Worm (Caenorhabditis elegans) whole organism, mixed stage, embryonic: ENCODE data around the gene magu-4.

Source experiments
- M03D4.4 ChIP-seq: sonication (generic microtip); optimal IDR thresholded peaks from 2 replicates; lab custom pipeline; 2017; ENCODE audit warnings: mild to moderate bottlenecking, missing genetic modification characterization, missing compliant biosample characterization
- bed-3 ChIP-seq: fragments of 200-800 bp; sonication (Bioruptor generic); optimal IDR thresholded peaks from 3 replicates; lab custom pipeline; 2018; ENCODE audit warnings: mild to moderate bottlenecking, missing genetic modification characterization, moderate library complexity, missing compliant biosample characterization
- blmp-1 ChIP-seq: fragments of 150-350 bp; optimal IDR thresholded peaks from 2 replicates; lab custom pipeline; 2014; ENCODE audit warnings: missing biosample characterization, missing genetic modification characterization
- ceh-39 ChIP-seq: fragments of 150-350 bp; optimal IDR thresholded peaks from 2 replicates; lab custom pipeline; 2014; ENCODE audit warnings: missing biosample characterization, missing genetic modification characterization
- ceh-43 ChIP-seq: fragments of 200-800 bp; sonication (Bioruptor generic); optimal IDR thresholded peaks from 2 replicates; lab custom pipeline; 2018; ENCODE audit warnings: mild to moderate bottlenecking, missing genetic modification characterization, moderate library complexity, missing compliant biosample characterization
- ceh-83 ChIP-seq: fragments of 200-800 bp; sonication (Bioruptor generic); optimal IDR thresholded peaks from 2 replicates; lab custom pipeline; 2018; ENCODE audit warnings: mild to moderate bottlenecking, missing genetic modification characterization, missing compliant biosample characterization
- ces-1 ChIP-seq: fragments of 150-350 bp; optimal IDR thresholded peaks from 2 replicates; lab custom pipeline; 2014; ENCODE audit warnings: missing biosample characterization, missing genetic modification reagents, missing genetic modification characterization
- cnd-1 ChIP-seq: fragments of 200-800 bp; sonication (Bioruptor generic); optimal IDR thresholded peaks from 2 replicates; lab custom pipeline; 2018; ENCODE audit warnings: mild to moderate bottlenecking, missing genetic modification characterization, missing compliant biosample characterization
- drap-1 ChIP-seq: fragments of 200-800 bp; sonication (Bioruptor generic); optimal IDR thresholded peaks from 3 replicates; lab custom pipeline; 2018; ENCODE audit warnings: mild to moderate bottlenecking, missing genetic modification characterization, missing compliant biosample characterization
- elt-1 ChIP-seq: sonication (generic microtip); optimal IDR thresholded peaks from 2 replicates; lab custom pipeline; 2017; ENCODE audit warnings: missing genetic modification characterization, mild to moderate bottlenecking, missing compliant biosample characterization, antibody characterized with exemption, moderate library complexity, borderline replicate concordance; ENCODE audit not compliant: insufficient read depth
- flh-1 ChIP-seq: fragments of 200-800 bp; sonication (Bioruptor generic); optimal IDR thresholded peaks from 2 replicates; lab custom pipeline; 2018; ENCODE audit warnings: mild to moderate bottlenecking, missing genetic modification characterization, moderate library complexity, missing compliant biosample characterization
- ham-2 ChIP-seq: fragments of 200-800 bp; sonication (Bioruptor generic); optimal IDR thresholded peaks from 2 replicates; lab custom pipeline; 2018; ENCODE audit warnings: mild to moderate bottlenecking, missing genetic modification characterization, missing compliant biosample characterization
- hlh-1 ChIP-seq: fragments of 150-350 bp; optimal IDR thresholded peaks from 2 replicates; lab custom pipeline; 2014; ENCODE audit warnings: missing biosample characterization, missing genetic modification reagents, missing genetic modification characterization
- lin-13 ChIP-seq: fragments of 150-350 bp; optimal IDR thresholded peaks from 2 replicates; lab custom pipeline; 2014; ENCODE audit warnings: missing biosample characterization, missing genetic modification characterization
- lin-32 ChIP-seq: fragments of 200-800 bp; sonication (Bioruptor generic); optimal IDR thresholded peaks from 2 replicates; lab custom pipeline; 2018; ENCODE audit warnings: mild to moderate bottlenecking, missing genetic modification characterization, missing compliant biosample characterization
- lsy-2 ChIP-seq: fragments of 150-350 bp; optimal IDR thresholded peaks from 2 replicates; lab custom pipeline; 2014; ENCODE audit warnings: missing biosample characterization, missing genetic modification characterization
- mep-1 ChIP-seq: fragments of 150-350 bp; optimal IDR thresholded peaks from 2 replicates; lab custom pipeline; 2017; ENCODE audit warnings: missing biosample characterization, missing genetic modification reagents, missing genetic modification characterization, inconsistent platforms
- mls-2 ChIP-seq: sonication (generic microtip); optimal IDR thresholded peaks from 2 replicates; lab custom pipeline; 2016; ENCODE audit warnings: mild to moderate bottlenecking, missing genetic modification characterization, moderate library complexity, missing compliant biosample characterization
- nhr-12 ChIP-seq: fragments of 150-350 bp; optimal IDR thresholded peaks from 2 replicates; lab custom pipeline; 2014; ENCODE audit warnings: missing biosample characterization, missing genetic modification characterization
- nhr-2 ChIP-seq: fragments of 150-350 bp; optimal IDR thresholded peaks from 2 replicates; lab custom pipeline; 2014; ENCODE audit warnings: missing biosample characterization, missing genetic modification characterization
- nhr-28 ChIP-seq: fragments of 150-350 bp; optimal IDR thresholded peaks from 2 replicates; lab custom pipeline; 2014; ENCODE audit warnings: missing biosample characterization, missing genetic modification characterization
- pha-4 ChIP-seq: fragments of 150-350 bp; optimal IDR thresholded peaks from 2 replicates; lab custom pipeline; 2018; ENCODE audit warnings: missing biosample characterization, missing genetic modification reagents, missing genetic modification characterization
- sem-2 ChIP-seq: fragments of 200-800 bp; sonication (Bioruptor generic); optimal IDR thresholded peaks from 2 replicates; lab custom pipeline; 2018; ENCODE audit warnings: mild to moderate bottlenecking, missing genetic modification characterization, missing compliant biosample characterization
- snpc-4 ChIP-seq: fragments of 150-350 bp; optimal IDR thresholded peaks from 2 replicates; lab custom pipeline; 2014; ENCODE audit warnings: missing biosample characterization, missing genetic modification characterization
- sptf-1 ChIP-seq: sonication (generic microtip); optimal IDR thresholded peaks from 2 replicates; lab custom pipeline; 2017; ENCODE audit warnings: mild to moderate bottlenecking, missing genetic modification characterization, moderate library complexity, missing compliant biosample characterization
- unc-39 ChIP-seq: fragments of 150-350 bp; optimal IDR thresholded peaks from 2 replicates; lab custom pipeline; 2014; ENCODE audit warnings: missing biosample characterization, missing genetic modification characterization
- unc-62 ChIP-seq: fragments of 150-350 bp; optimal IDR thresholded peaks from 2 replicates; lab custom pipeline; 2014; ENCODE audit warnings: missing biosample characterization, missing genetic modification reagents, missing genetic modification characterization
- zip-8 ChIP-seq: fragments of 150-350 bp; optimal IDR thresholded peaks from 2 replicates; lab custom pipeline; 2014; ENCODE audit warnings: missing biosample characterization, missing genetic modification characterization
- ztf-11 ChIP-seq: fragments of 150-350 bp; optimal IDR thresholded peaks from 2 replicates; lab custom pipeline; 2014; ENCODE audit warnings: missing biosample characterization, missing genetic modification characterization

Gene magu-4

DNA sequence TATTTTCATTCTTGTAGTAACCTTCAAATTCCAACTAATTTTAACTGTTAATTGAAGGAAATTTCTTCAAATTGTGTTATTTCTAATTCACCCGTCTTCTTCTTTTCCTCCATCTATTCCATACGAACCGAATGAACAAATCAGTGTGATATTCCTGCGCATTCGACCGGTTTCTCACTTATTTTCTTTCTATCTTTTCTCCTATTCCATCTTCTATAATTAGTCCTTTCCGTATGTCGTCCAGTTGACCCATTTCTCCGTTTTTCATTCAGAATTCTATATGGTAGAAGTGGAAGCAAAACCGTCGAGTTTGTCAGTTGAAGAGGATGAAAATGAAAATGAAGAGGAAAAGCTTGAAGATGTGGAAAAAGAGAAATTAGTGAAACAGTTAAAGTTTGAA is at the start of gene magu-4:
Gene magu-4 (plus strand): TSS at position 218 of the 400 bp plus-strand sequence.
- no peak for TF ChIP-seq nhr-12 (tag; lab: Kevin White, UChicago)
- no peak for TF ChIP-seq mls-2 (tag; lab: Kevin White, UChicago)
- TF ChIP-seq unc-39, result no peak
- TF ChIP-seq mep-1, result no peak
- TF ChIP-seq bed-3 (GFP tag; lab: Kevin White, UChicago), result no peak
- no peak for TF ChIP-seq sem-2
- no peak for TF ChIP-seq flh-1 (GFP tag; lab: Kevin White, UChicago)
- TF ChIP-seq elt-1 (tag; lab: Kevin White, UChicago), result no peak
- no peak for TF ChIP-seq nhr-28 (tag; lab: Kevin White, UChicago)
- no peak for TF ChIP-seq ceh-83 (GFP tag; lab: Kevin White, UChicago)
- TF ChIP-seq snpc-4 (tag; lab: Kevin White, UChicago), result no peak
- TF ChIP-seq drap-1 (GFP tag; lab: Kevin White, UChicago), result no peak

DNA sequence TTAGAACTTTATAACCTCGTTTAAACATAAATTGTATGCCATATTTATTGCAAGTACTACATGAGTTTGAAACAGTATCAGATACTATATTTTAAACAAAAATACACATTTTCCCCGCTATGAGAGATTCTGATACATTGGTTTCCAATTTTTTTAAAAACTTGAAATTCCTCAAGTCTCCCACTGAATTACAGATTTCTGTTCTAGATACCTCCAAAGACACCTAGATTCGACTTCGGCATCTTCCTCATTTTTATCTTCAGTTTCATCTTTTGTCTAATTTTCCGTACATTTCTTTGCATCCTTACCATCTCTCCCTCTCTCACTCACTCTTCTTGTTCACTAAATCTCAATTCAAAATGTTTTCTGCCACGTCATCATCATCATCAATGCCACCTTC is 45.6 kb upstream of the magu-4 start, which contains the start of gene T13H10.2:
Gene T13H10.2 (plus strand): TSS at position 301 of the 400 bp plus-strand sequence.
- TF ChIP-seq ceh-43 (no peak), elt-1 (tag; lab: Kevin White, UChicago) (no peak), nhr-2 (tag; lab: Kevin White, UChicago) (no peak), lsy-2 (no peak), ceh-39 (tag; lab: Kevin White, UChicago) (no peak)

DNA sequence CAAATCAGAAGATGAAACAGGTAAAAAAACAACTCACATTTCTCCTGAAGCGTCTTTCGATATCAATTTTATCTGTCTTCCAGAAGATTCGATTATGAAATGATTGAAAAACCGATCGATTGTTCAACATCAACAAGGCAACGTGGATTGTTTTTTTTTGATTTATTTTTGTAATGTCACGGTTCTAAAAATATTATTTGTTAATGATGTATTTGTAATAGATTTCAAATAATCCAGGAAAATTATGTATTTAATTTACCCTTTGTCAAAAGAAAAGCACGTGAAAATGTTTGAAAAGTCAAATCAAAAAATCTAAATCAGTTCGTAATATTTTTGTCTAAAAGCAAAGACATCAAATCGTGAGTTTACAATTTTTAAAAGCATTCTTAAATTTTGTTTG is 40.5 kb upstream of the magu-4 start, which contains the start of the genes kin-5 and C47E12.11:
Gene kin-5 (minus strand): TSS at position 101 of the 400 bp plus-strand sequence.
Gene C47E12.11 (plus strand): TSS at position 320 of the 400 bp plus-strand sequence.
- TF ChIP-seq sptf-1 (tag; lab: Kevin White, UChicago) (no peak), lin-13 (tag; lab: Kevin White, UChicago) (no peak), nhr-2 (tag; lab: Kevin White, UChicago) (no peak), bed-3 (GFP tag; lab: Kevin White, UChicago) (no peak), ces-1 (GFP tag; lab: Kevin White, UChicago) (no peak), unc-62 (GFP tag; lab: Kevin White, UChicago) (no peak), ceh-83 (GFP tag; lab: Kevin White, UChicago) (no peak), pha-4 (tag; lab: Kevin White, UChicago) (no peak)

DNA sequence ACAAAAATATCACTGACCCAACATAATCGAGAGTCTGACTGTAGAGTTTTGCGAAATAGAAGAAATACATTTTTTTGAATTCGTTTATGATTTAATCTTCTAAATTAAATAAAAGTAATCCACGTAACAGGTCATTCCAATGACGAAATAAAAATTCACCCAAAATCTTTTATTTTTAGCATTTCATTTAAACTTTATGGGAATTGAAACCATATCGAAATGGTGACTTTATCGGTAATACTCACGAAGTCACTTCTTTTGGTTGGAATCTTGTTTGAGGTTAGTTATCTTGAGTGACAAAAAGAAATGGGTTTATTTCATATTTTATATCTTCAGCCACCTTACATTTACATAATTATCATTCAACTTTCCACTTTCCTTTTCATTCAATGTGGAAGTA is 36.9 kb upstream of the magu-4 start, which contains the start of the genes C47E12.12 and C47E12.10:
Gene C47E12.12 (minus strand): TSS at position 101 of the 400 bp plus-strand sequence.
Gene C47E12.10 (plus strand): TSS at position 172 of the 400 bp plus-strand sequence.
- no peak for TF ChIP-seq lin-32 (GFP tag; lab: Kevin White, UChicago)

DNA sequence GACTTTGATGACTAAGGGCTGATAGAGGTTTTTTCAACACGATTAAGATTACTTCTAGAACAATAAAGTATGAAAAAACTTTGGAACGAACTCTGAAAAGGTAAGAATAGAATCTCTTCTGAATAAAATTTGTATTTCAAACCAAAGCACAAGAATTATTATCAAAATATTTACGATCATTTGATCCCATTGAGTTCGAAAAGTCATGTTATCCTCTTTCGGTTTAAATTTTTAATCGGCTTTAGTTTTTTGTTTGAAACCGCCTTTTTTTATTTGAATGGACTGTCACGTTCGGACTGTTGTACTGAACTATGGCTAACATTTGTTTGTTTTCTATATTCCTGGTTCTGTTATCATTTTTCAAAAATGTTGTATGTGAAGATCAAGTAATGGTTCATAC is 35.2 kb upstream of the magu-4 start, which contains the start of gene C47E12.9:
Gene C47E12.9 (plus strand): TSS at position 301 of the 400 bp plus-strand sequence.
- TF ChIP-seq hlh-1 (tag; lab: Kevin White, UChicago), result no peak
- TF ChIP-seq sptf-1 (tag; lab: Kevin White, UChicago), result no peak
- TF ChIP-seq blmp-1, result no peak
- no peak for TF ChIP-seq nhr-2 (tag; lab: Kevin White, UChicago)
- no peak for TF ChIP-seq sem-2
- TF ChIP-seq nhr-12 (tag; lab: Kevin White, UChicago), result no peak
- no peak for TF ChIP-seq lin-13 (tag; lab: Kevin White, UChicago)
- no peak for TF ChIP-seq ceh-83 (GFP tag; lab: Kevin White, UChicago)
- no peak for TF ChIP-seq M03D4.4 (tag; lab: Kevin White, UChicago)
- TF ChIP-seq lin-32 (GFP tag; lab: Kevin White, UChicago), result no peak
- no peak for TF ChIP-seq cnd-1 (tag; lab: Kevin White, UChicago)
- no peak for TF ChIP-seq zip-8
- TF ChIP-seq ceh-39 (tag; lab: Kevin White, UChicago), result no peak
- no peak for TF ChIP-seq unc-39
- TF ChIP-seq snpc-4 (tag; lab: Kevin White, UChicago), result no peak
- TF ChIP-seq nhr-28 (tag; lab: Kevin White, UChicago), result no peak
- no peak for TF ChIP-seq ham-2 (GFP tag; lab: Kevin White, UChicago)
- TF ChIP-seq ztf-11 (tag; lab: Kevin White, UChicago), result no peak
